Fruit fly (Drosophila melanogaster) whole organism, embryonic: Measurements from ENCODE around the gene SpdS.

ENCODE experiments used
- Atf-2 ChIP-seq: fragments of 200-800 bp; sonication (Bioruptor generic); optimal IDR thresholded peaks from 2 replicates; lab custom pipeline; 2016; ENCODE audit warnings: missing biosample characterization, missing genetic modification characterization
- Bgb ChIP-seq: fragments of 200-800 bp; sonication (Bioruptor generic); IDR thresholded peaks from 2 replicates; pipeline ENCODE4 v1.3.6; 2022; ENCODE audit warnings: missing biosample characterization, missing genetic modification characterization; ENCODE audit not compliant: partially characterized antibody
- Blimp-1 ChIP-seq: fragments of 200-800 bp; sonication (Bioruptor generic); optimal IDR thresholded peaks from 3 replicates; lab custom pipeline; 2018; ENCODE audit warnings: missing biosample characterization, missing genetic modification characterization, mild to moderate bottlenecking, moderate library complexity, missing genetic modification reagents
- C15 ChIP-seq: fragments of 200-800 bp; sonication (Bioruptor generic); IDR thresholded peaks from 3 replicates; pipeline ENCODE4 v1.3.6; 2022; ENCODE audit warnings: missing biosample characterization, missing genetic modification characterization
- CG10267 ChIP-seq: fragments of 200-800 bp; sonication (Bioruptor generic); optimal IDR thresholded peaks from 2 replicates; lab custom pipeline; 2018; ENCODE audit warnings: missing biosample characterization, mild to moderate bottlenecking, missing genetic modification characterization, moderate library complexity
- CG1602 ChIP-seq: fragments of 200-800 bp; sonication (Bioruptor generic); optimal IDR thresholded peaks from 3 replicates; lab custom pipeline; 2016; ENCODE audit warnings: missing biosample characterization, missing genetic modification characterization
- CG17328 ChIP-seq: fragments of 200-800 bp; sonication (Bioruptor generic); IDR thresholded peaks from 2 replicates; pipeline ENCODE4 v1.3.6; 2022; ENCODE audit warnings: missing biosample characterization, missing genetic modification characterization
- CG17361 ChIP-seq: fragments of 200-800 bp; sonication (Bioruptor generic); IDR thresholded peaks from 3 replicates; pipeline ENCODE4 v1.3.6; 2022; ENCODE audit warnings: missing biosample characterization, missing genetic modification characterization
- CG17568 ChIP-seq: fragments of 200-800 bp; sonication (Bioruptor generic); optimal IDR thresholded peaks from 2 replicates; lab custom pipeline; 2018; ENCODE audit warnings: missing biosample characterization, mild to moderate bottlenecking, missing genetic modification characterization, moderate library complexity
- CG17612 ChIP-seq: fragments of 200-800 bp; sonication (Bioruptor generic); IDR thresholded peaks from 2 replicates; pipeline ENCODE4 v1.3.6; 2022; ENCODE audit warnings: missing biosample characterization, missing genetic modification characterization
- CG18599 ChIP-seq: fragments of 200-800 bp; sonication (Bioruptor generic); optimal IDR thresholded peaks from 3 replicates; lab custom pipeline; 2017; ENCODE audit warnings: missing biosample characterization, missing genetic modification characterization, mild to moderate bottlenecking, moderate library complexity, missing genetic modification reagents
- CG2120 ChIP-seq: fragments of 200-800 bp; sonication (Bioruptor generic); optimal IDR thresholded peaks from 3 replicates; lab custom pipeline; 2016; ENCODE audit warnings: missing biosample characterization, missing genetic modification characterization
- CG32532 ChIP-seq: fragments of 200-800 bp; sonication (Bioruptor generic); IDR thresholded peaks from 2 replicates; pipeline ENCODE4 v1.3.6; 2022; ENCODE audit warnings: missing biosample characterization, missing genetic modification characterization
- CG32767 ChIP-seq: fragments of 200-800 bp; sonication (Bioruptor generic); IDR thresholded peaks from 2 replicates; pipeline ENCODE4 v1.3.6; 2022; ENCODE audit warnings: missing biosample characterization, missing genetic modification characterization
- CG3995 ChIP-seq: fragments of 200-800 bp; sonication (Bioruptor generic); optimal IDR thresholded peaks from 3 replicates; lab custom pipeline; 2016; ENCODE audit warnings: missing biosample characterization, missing genetic modification characterization
- CG8281 ChIP-seq: fragments of 200-800 bp; sonication (Bioruptor generic); optimal IDR thresholded peaks from 2 replicates; lab custom pipeline; 2018; ENCODE audit warnings: missing biosample characterization, mild to moderate bottlenecking, missing genetic modification characterization, moderate library complexity
- Dek ChIP-seq: fragments of 200-800 bp; sonication (Bioruptor generic); optimal IDR thresholded peaks from 3 replicates; lab custom pipeline; 2019; ENCODE audit warnings: missing biosample characterization, mild to moderate bottlenecking, missing genetic modification characterization, moderate library complexity
- Dip3 ChIP-seq: fragments of 200-800 bp; sonication (Bioruptor generic); optimal IDR thresholded peaks from 3 replicates; lab custom pipeline; 2016; ENCODE audit warnings: missing biosample characterization, missing genetic modification characterization
- Dp ChIP-seq: fragments of 200-800 bp; sonication (Bioruptor generic); optimal IDR thresholded peaks from 2 replicates; lab custom pipeline; 2018; ENCODE audit warnings: missing biosample characterization, mild to moderate bottlenecking, missing genetic modification characterization, moderate library complexity
- Dref ChIP-seq: fragments of 200-800 bp; sonication (Bioruptor generic); IDR thresholded peaks from 2 replicates; pipeline ENCODE4 v1.3.6; 2022; ENCODE audit warnings: missing biosample characterization, missing genetic modification characterization
- Drgx ChIP-seq: fragments of 200-800 bp; sonication (Bioruptor generic); IDR thresholded peaks from 2 replicates; pipeline ENCODE4 v1.3.6; 2022; ENCODE audit warnings: missing biosample characterization, missing genetic modification characterization
- GATAe ChIP-seq: fragments of 200-800 bp; sonication (Bioruptor generic); conservative IDR thresholded peaks from 2 replicates; pipeline ENCODE4 v1.3.6; 2022; ENCODE audit warnings: missing biosample characterization, missing genetic modification characterization
- HLH54F ChIP-seq: fragments of 200-800 bp; sonication (Bioruptor generic); optimal IDR thresholded peaks from 3 replicates; lab custom pipeline; 2016; ENCODE audit warnings: missing biosample characterization, missing genetic modification characterization
- HmgZ ChIP-seq: fragments of 200-800 bp; sonication (Bioruptor generic); optimal IDR thresholded peaks from 2 replicates; lab custom pipeline; 2018; ENCODE audit warnings: missing biosample characterization, mild to moderate bottlenecking, missing genetic modification characterization
- Hr51 ChIP-seq, 2 experiments: fragments of 200-800 bp; sonication (Bioruptor generic); optimal IDR thresholded peaks; 2 replicates in 1 of 2; 3 replicates in 1 of 2; lab custom pipeline; 2016 to 2018; ENCODE audit warnings: missing biosample characterization in 2 of 2, missing genetic modification characterization in 2 of 2, mild to moderate bottlenecking in 1 of 2, moderate library complexity in 1 of 2
- Lpt ChIP-seq: fragments of >200 bp; optimal IDR thresholded peaks from 2 replicates; lab custom pipeline; 2018; ENCODE audit warnings: missing biosample characterization, missing genetic modification characterization
- Side ChIP-seq: fragments of 200-800 bp; sonication (Bioruptor generic); optimal IDR thresholded peaks from 2 replicates; lab custom pipeline; 2016; ENCODE audit warnings: missing biosample characterization, missing genetic modification characterization
- Six4 ChIP-seq: fragments of 200-800 bp; sonication (Bioruptor generic); optimal IDR thresholded peaks from 2 replicates; lab custom pipeline; 2016; ENCODE audit warnings: missing biosample characterization, missing genetic modification characterization
- Spps ChIP-seq: fragments of 200-800 bp; sonication (Bioruptor generic); optimal IDR thresholded peaks from 2 replicates; lab custom pipeline; 2018; ENCODE audit warnings: missing biosample characterization, mild to moderate bottlenecking, missing genetic modification characterization
- Sry-β ChIP-seq: fragments of 200-800 bp; sonication (Bioruptor generic); optimal IDR thresholded peaks from 2 replicates; lab custom pipeline; 2018; ENCODE audit warnings: missing biosample characterization, mild to moderate bottlenecking, missing genetic modification characterization, moderate library complexity
- Vsx1 ChIP-seq: fragments of 200-800 bp; sonication (Bioruptor generic); optimal IDR thresholded peaks from 2 replicates; lab custom pipeline; 2017; ENCODE audit warnings: missing biosample characterization, mild to moderate bottlenecking, missing genetic modification characterization, missing genetic modification reagents
- aop ChIP-seq: fragments of 200-800 bp; sonication (Bioruptor generic); IDR thresholded peaks from 2 replicates; pipeline ENCODE4 v1.3.6; 2022; ENCODE audit warnings: missing biosample characterization, missing genetic modification characterization
- ci ChIP-seq: fragments of 200-800 bp; sonication (Bioruptor generic); IDR thresholded peaks from 3 replicates; pipeline ENCODE4 v1.3.6; 2022; ENCODE audit warnings: missing biosample characterization, missing genetic modification characterization
- crc ChIP-seq: fragments of 200-800 bp; sonication (Bioruptor generic); optimal IDR thresholded peaks from 2 replicates; lab custom pipeline; 2016; ENCODE audit warnings: missing biosample characterization, missing genetic modification characterization
- da ChIP-seq: fragments of 200-800 bp; sonication (Bioruptor generic); optimal IDR thresholded peaks from 2 replicates; lab custom pipeline; 2016; ENCODE audit warnings: missing biosample characterization, missing genetic modification characterization
- dpn ChIP-seq, 2 experiments: fragments of 200-800 bp; sonication (Bioruptor generic); optimal IDR thresholded peaks; 3 replicates each; lab custom pipeline; 2016; ENCODE audit warnings: missing biosample characterization in 2 of 2, missing genetic modification characterization in 2 of 2
- eve ChIP-seq, 2 experiments: fragments of >200 bp; optimal IDR thresholded peaks; 2 replicates each; lab custom pipeline; 2017; ENCODE audit warnings: missing biosample characterization in 2 of 2, missing genetic modification characterization in 2 of 2
- eyg ChIP-seq: fragments of 200-800 bp; sonication (Bioruptor generic); optimal IDR thresholded peaks from 3 replicates; lab custom pipeline; 2016; ENCODE audit warnings: missing biosample characterization, missing genetic modification characterization
- fd64A ChIP-seq: fragments of 200-800 bp; sonication (Bioruptor generic); optimal IDR thresholded peaks from 3 replicates; lab custom pipeline; 2018; ENCODE audit warnings: missing biosample characterization, mild to moderate bottlenecking, missing genetic modification characterization
- fd96Cb ChIP-seq: fragments of 200-800 bp; sonication (Bioruptor generic); optimal IDR thresholded peaks from 2 replicates; lab custom pipeline; 2018; ENCODE audit warnings: missing biosample characterization, mild to moderate bottlenecking, missing genetic modification characterization, moderate library complexity
- gt ChIP-seq: fragments of 200-800 bp; sonication (Bioruptor generic); IDR thresholded peaks from 2 replicates; pipeline ENCODE4 v1.3.6; 2022; ENCODE audit warnings: missing biosample characterization, missing genetic modification characterization
- h ChIP-seq: fragments of >200 bp; optimal IDR thresholded peaks from 2 replicates; lab custom pipeline; 2017
- klu ChIP-seq: fragments of 200-800 bp; sonication (Bioruptor generic); IDR thresholded peaks from 2 replicates; pipeline ENCODE4 v1.3.6; 2022; ENCODE audit warnings: missing biosample characterization, missing genetic modification characterization
- lilli ChIP-seq: fragments of 200-800 bp; sonication (Bioruptor generic); optimal IDR thresholded peaks from 3 replicates; lab custom pipeline; 2016; ENCODE audit warnings: missing biosample characterization, missing genetic modification characterization
- lola ChIP-seq, 3 experiments: fragments of >200 bp in 2 of 3; fragments of 200-800 bp in 1 of 3; sonication (Bioruptor generic) in 1 of 3; optimal IDR thresholded peaks; 2 replicates each; lab custom pipeline; 2017 to 2019; ENCODE audit warnings: missing biosample characterization in 3 of 3, missing genetic modification characterization in 3 of 3, mild to moderate bottlenecking in 1 of 3, moderate library complexity in 1 of 3
- nerfin-1 ChIP-seq: fragments of 200-800 bp; sonication (Bioruptor generic); optimal IDR thresholded peaks from 3 replicates; lab custom pipeline; 2019; ENCODE audit warnings: missing biosample characterization, mild to moderate bottlenecking, missing genetic modification characterization, moderate library complexity
- pzg ChIP-seq: fragments of 200-800 bp; sonication (Bioruptor generic); optimal IDR thresholded peaks from 3 replicates; lab custom pipeline; 2018; ENCODE audit warnings: missing biosample characterization, mild to moderate bottlenecking, missing genetic modification characterization, moderate library complexity
- sd ChIP-seq: fragments of 200-800 bp; sonication (Bioruptor generic); optimal IDR thresholded peaks from 3 replicates; lab custom pipeline; 2018; ENCODE audit warnings: missing biosample characterization, mild to moderate bottlenecking, missing genetic modification characterization, moderate library complexity
- shn ChIP-seq: fragments of 200-800 bp; sonication (Bioruptor generic); optimal IDR thresholded peaks from 3 replicates; lab custom pipeline; 2016; ENCODE audit warnings: missing biosample characterization, missing genetic modification characterization
- slp2 ChIP-seq: fragments of 200-800 bp; sonication (Bioruptor generic); optimal IDR thresholded peaks from 2 replicates; lab custom pipeline; 2016; ENCODE audit warnings: missing biosample characterization, missing genetic modification characterization
- stwl ChIP-seq: fragments of 200-800 bp; sonication (Bioruptor generic); optimal IDR thresholded peaks from 3 replicates; lab custom pipeline; 2018; ENCODE audit warnings: missing biosample characterization, mild to moderate bottlenecking, missing genetic modification characterization, moderate library complexity

Gene SpdS

DNA sequence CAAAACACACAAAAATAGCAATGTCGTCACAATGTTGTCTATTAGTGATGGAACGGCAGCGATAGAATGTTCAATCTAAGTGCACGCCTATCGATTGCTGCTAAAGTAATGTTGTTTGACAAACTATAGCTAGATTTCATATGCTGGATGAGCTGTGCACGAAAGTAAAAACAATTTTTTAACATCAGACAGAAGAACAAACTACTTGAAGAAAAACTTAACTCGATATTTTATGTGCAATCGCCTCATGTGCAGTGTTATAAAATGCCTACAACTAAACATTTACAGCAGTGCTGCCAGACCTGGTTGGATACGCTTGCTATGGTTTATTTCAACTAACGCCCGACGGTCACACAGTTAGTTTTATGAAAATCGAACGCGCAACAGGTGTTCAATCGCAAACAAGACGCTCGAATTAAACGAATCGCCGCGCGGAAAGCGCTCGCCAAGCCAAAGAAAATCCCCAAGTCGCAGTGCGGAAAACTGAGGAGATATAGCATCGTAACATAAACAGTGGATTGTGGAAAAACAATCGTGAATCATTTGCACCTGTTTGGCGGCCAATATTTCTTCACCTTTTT is 40.4 kb upstream of the SpdS start, which contains the start of the genes bocks and CG8312 (continued):
- TF ChIP-seq Sry-β (GFP tag; lab: Kevin White, UChicago) (peak; percentile 30), eve (GFP tag; optimal IDR thresholded peaks at IDR 0.05; lab: Kevin White, UChicago) (no peak), fd96Cb (tag; lab: Kevin White, UChicago) (no peak), Hr51 (GFP tag; optimal IDR thresholded peaks at IDR 0.05; lab: Kevin White, UChicago) (peak in 1 of 2 experiments; percentile 33), fd64A (GFP tag; lab: Kevin White, UChicago) (no peak), nerfin-1 (tag; lab: Kevin White, UChicago) (peak; percentile 50), Vsx1 (GFP tag; lab: Kevin White, UChicago) (no peak), Dref (GFP tag; lab: Robert Waterston, UW) (no peak), CG2120 (GFP tag; lab: Kevin White, UChicago) (peak; percentile 78), CG17612 (GFP tag; lab: Robert Waterston, UW) (no peak), lola (GFP tag; optimal IDR thresholded peaks at IDR 0.05; lab: Kevin White, UChicago) (peak in 1 of 3 experiments; percentile 30), GATAe (GFP tag; lab: Robert Waterston, UW) (no peak), CG17361 (no peak), stwl (tag; lab: Kevin White, UChicago) (peak; percentile 94), ci (GFP tag; lab: Robert Waterston, UW) (no peak), Drgx (GFP tag; lab: Robert Waterston, UW) (no peak), da (GFP tag; lab: Kevin White, UChicago) (peak; percentile 46), lilli (peak; percentile 69), Bgb (GFP tag; lab: Robert Waterston, UW) (no peak), HmgZ (tag; lab: Kevin White, UChicago) (peak; percentile 33), aop (no peak), Dek (tag; lab: Kevin White, UChicago) (no peak), CG32767 (GFP tag; lab: Robert Waterston, UW) (no peak), Atf-2 (GFP tag; lab: Kevin White, UChicago) (peak; percentile 51), shn (GFP tag; lab: Kevin White, UChicago) (peak; percentile 16), CG17328 (no peak), CG32532 (GFP tag; lab: Robert Waterston, UW) (no peak), h (lab: Kevin White, UChicago) (no peak), Dp (GFP tag; lab: Kevin White, UChicago) (peak; percentile 67), Six4 (no peak), sd (tag; lab: Kevin White, UChicago) (peak; percentile 57), Spps (tag; lab: Kevin White, UChicago) (peak; percentile 29), gt (GFP tag; lab: Robert Waterston, UW) (no peak), CG3995 (GFP tag; lab: Kevin White, UChicago) (peak; percentile 88), CG10267 (tag; lab: Kevin White, UChicago) (peak; percentile 99), pzg (GFP tag; lab: Kevin White, UChicago) (peak; percentile 99), CG1602 (GFP tag; lab: Kevin White, UChicago) (peak; percentile 31), slp2 (no peak), klu (no peak), eyg (GFP tag; lab: Kevin White, UChicago) (peak; percentile 15), CG17568 (no peak), dpn (GFP tag; optimal IDR thresholded peaks at IDR 0.05; lab: Kevin White, UChicago) (peak; percentile 49 to 64), crc (GFP tag; lab: Kevin White, UChicago) (peak; percentile 14), Dip3 (peak; percentile 45), C15 (GFP tag; lab: Robert Waterston, UW) (no peak), Lpt (GFP tag; lab: Kevin White, UChicago) (no peak), CG8281 (no peak), CG18599 (GFP tag; lab: Kevin White, UChicago) (peak; percentile 24), HLH54F (peak; percentile 72), Side (peak; percentile 20), Blimp-1 (peak; percentile 22)
